Fruit fly (Drosophila melanogaster): ENCODE measurements around the gene mus304.
A peak's percentile ranks its signal among the peaks of the same experiment; 100 is the strongest.

The mus304 gene

dm6 chr3L:18105343-18106020 is 4.1 kb upstream of the mus304 start (continued):
- TF ChIP-seq usp (GFP tag; optimal IDR thresholded peaks at IDR 0.05) (no peak), CG6689 (GFP tag; IDR thresholded peaks at IDR 0.05) (no peak), H2.0 (GFP tag; IDR thresholded peaks at IDR 0.05) (no peak), vvl (GFP tag; IDR thresholded peaks at IDR 0.05) (no peak), Deaf1 (tag; optimal IDR thresholded peaks at IDR 0.05) (no peak), dmrt99B (tag; optimal IDR thresholded peaks at IDR 0.05) (no peak), Six4 (GFP tag; optimal IDR thresholded peaks at IDR 0.05) (no peak), gro (GFP tag; optimal IDR thresholded peaks at IDR 0.05) (no peak), Adf1 (GFP tag; IDR thresholded peaks at IDR 0.05) (peak; percentile 91), sd (tag; optimal IDR thresholded peaks at IDR 0.05) (peak; percentile 8), CG2202 (tag; optimal IDR thresholded peaks at IDR 0.05) (no peak), CG34376 (GFP tag; optimal IDR thresholded peaks at IDR 0.05) (no peak), seq (GFP tag; IDR thresholded peaks at IDR 0.05) (no peak), sc (optimal IDR thresholded peaks at IDR 0.05) (no peak), sc (GFP tag; optimal IDR thresholded peaks at IDR 0.05) (no peak), gem (tag; optimal IDR thresholded peaks at IDR 0.05) (no peak), CoRest (tag; optimal IDR thresholded peaks at IDR 0.05) (no peak), Dad (GFP tag; optimal IDR thresholded peaks at IDR 0.05) (no peak)

dm6 chr3L:18106021-18106944 is 3.3 kb upstream of the mus304 start, which contains the start of the genes CG13698 and mRpS26:
CG13698 (minus strand) TSS chr3L:18106149.
mRpS26 (plus strand) TSS chr3L:18106579.
- TF ChIP-seq usp (GFP tag; optimal IDR thresholded peaks at IDR 0.05), result no peak
- peak; percentile 80 for TF ChIP-seq CG9932 (GFP tag; IDR thresholded peaks at IDR 0.05)
- TF ChIP-seq Scr (GFP tag; IDR thresholded peaks at IDR 0.05; ENCODE audit: partially characterized antibody), result no peak
- TF ChIP-seq ab (GFP tag; optimal IDR thresholded peaks at IDR 0.05), result no peak
- peak; percentile 60 for TF ChIP-seq CG12299 (tag; optimal IDR thresholded peaks at IDR 0.05)
- TF ChIP-seq CG17568 (GFP tag; optimal IDR thresholded peaks at IDR 0.05), result peak; percentile 23
- TF ChIP-seq p53 (GFP tag; optimal IDR thresholded peaks at IDR 0.05), result no peak
- peak; percentile 65 for TF ChIP-seq Fer2 (tag; optimal IDR thresholded peaks at IDR 0.05)
- TF ChIP-seq CG15514 (GFP tag; optimal IDR thresholded peaks at IDR 0.05), result peak; percentile 99
- 0 out of 2 replicates have a peak, but pooled peaks have one; percentile 36 for TF ChIP-seq Awh (GFP tag; IDR thresholded peaks at IDR 0.05)
- TF ChIP-seq CG7357 (GFP tag; IDR thresholded peaks at IDR 0.05), result no peak
- TF ChIP-seq CG34376 (GFP tag; optimal IDR thresholded peaks at IDR 0.05), result peak; percentile 67
- TF ChIP-seq Ets97D (GFP tag; optimal IDR thresholded peaks at IDR 0.05), result peak; percentile 24
- no peak for TF ChIP-seq CG14965 (GFP tag; optimal IDR thresholded peaks at IDR 0.05; ENCODE audit: borderline replicate concordance)
- TF ChIP-seq CG17359 (tag; optimal IDR thresholded peaks at IDR 0.05), result peak; percentile 61
- peak; percentile 80 for TF ChIP-seq Hmr (GFP tag; optimal IDR thresholded peaks at IDR 0.05)
- peak; percentile 56 for TF ChIP-seq HHEX (GFP tag; optimal IDR thresholded peaks at IDR 0.05)
- TF ChIP-seq ara (GFP tag; IDR thresholded peaks at IDR 0.05), result peak; percentile 17; the same call in 1 of the 2 replicates
- TF ChIP-seq Dref (GFP tag; IDR thresholded peaks at IDR 0.05), result no peak
- peak; percentile 43 for TF ChIP-seq zfh2 (GFP tag; optimal IDR thresholded peaks at IDR 0.05)
- no peak; the same call in 2 of the 3 replicates for TF ChIP-seq Doc3 (GFP tag; IDR thresholded peaks at IDR 0.05; ENCODE audit: partially characterized antibody)
- peak; percentile 83 for TF ChIP-seq sug (tag; optimal IDR thresholded peaks at IDR 0.05)
- peak; percentile 74 for TF ChIP-seq dmrt99B (tag; optimal IDR thresholded peaks at IDR 0.05)
- TF ChIP-seq fd3F (GFP tag; optimal IDR thresholded peaks at IDR 0.05), result peak; percentile 68
- TF ChIP-seq eve (GFP tag; optimal IDR thresholded peaks at IDR 0.05), result no peak
- TF ChIP-seq Bgb (GFP tag; IDR thresholded peaks at IDR 0.05; ENCODE audit: partially characterized antibody), result peak; percentile 74
- TF ChIP-seq CG10654 (GFP tag; optimal IDR thresholded peaks at IDR 0.05), result peak; percentile 55
- peak; percentile 21 for TF ChIP-seq Sry-δ (GFP tag; optimal IDR thresholded peaks at IDR 0.05)
- TF ChIP-seq ap (GFP tag; IDR thresholded peaks at IDR 0.05), result 0 out of 2 replicates have a peak, but pooled peaks have one; percentile 12
- peak; percentile 76 for TF ChIP-seq grau (tag; optimal IDR thresholded peaks at IDR 0.05)
- TF ChIP-seq lov (optimal IDR thresholded peaks at IDR 0.05), result no peak
- peak; percentile 49; the same call in 1 of the 3 replicates for TF ChIP-seq lov (GFP tag; IDR thresholded peaks at IDR 0.05)
